Worm (Caenorhabditis elegans) whole organism, L4 larva: Measurements from ENCODE around the gene F40H3.2.

Source experiments
- F10B5.3 ChIP-seq: sonication (generic microtip); optimal IDR thresholded peaks from 2 replicates; lab custom pipeline; 2016; ENCODE audit warnings: mild to moderate bottlenecking, missing genetic modification characterization, missing compliant biosample characterization
- F37D6.2 ChIP-seq: sonication (generic microtip); optimal IDR thresholded peaks from 2 replicates; lab custom pipeline; 2016; ENCODE audit warnings: mild to moderate bottlenecking, missing genetic modification characterization, missing compliant biosample characterization
- R02D3.7 ChIP-seq: fragments of 150-350 bp; sonication (generic microtip); optimal IDR thresholded peaks from 3 replicates; lab custom pipeline; 2014; ENCODE audit warnings: missing biosample characterization, missing genetic modification characterization
- T26A8.4 ChIP-seq: fragments of 200-800 bp; sonication (Bioruptor generic); IDR thresholded peaks from 2 replicates; pipeline ENCODE4 v1.3.6; 2022; ENCODE audit warnings: missing genetic modification characterization, missing compliant biosample characterization
- Y75B8A.6 ChIP-seq: fragments of 200-800 bp; sonication (Bioruptor generic); IDR thresholded peaks from 2 replicates; pipeline ENCODE4 v1.3.6; 2022; ENCODE audit warnings: missing genetic modification reagents, missing genetic modification characterization, missing compliant biosample characterization
- ZK337.2 ChIP-seq: fragments of 200-800 bp; sonication (Bioruptor generic); IDR thresholded peaks from 2 replicates; pipeline ENCODE4 v1.3.6; 2022; ENCODE audit warnings: missing genetic modification reagents, missing genetic modification characterization, missing compliant biosample characterization
- aha-1 ChIP-seq: fragments of 150-350 bp; peaks from one replicate; lab custom pipeline; 2014; ENCODE audit warnings: missing biosample characterization, missing genetic modification characterization
- arid-1 ChIP-seq: fragments of 200-800 bp; sonication (Bioruptor generic); conservative IDR thresholded peaks from 2 replicates; pipeline ENCODE4 v1.3.6; 2022; ENCODE audit warnings: missing genetic modification reagents, missing genetic modification characterization, missing compliant biosample characterization
- ceh-20 ChIP-seq: fragments of 200-800 bp; sonication (Bioruptor generic); IDR thresholded peaks from 2 replicates; pipeline ENCODE4 v1.3.6; 2022; ENCODE audit warnings: missing genetic modification reagents, missing genetic modification characterization, missing compliant biosample characterization
- daf-12 ChIP-seq: fragments of 150-350 bp; optimal IDR thresholded peaks from 2 replicates; lab custom pipeline; 2014; ENCODE audit warnings: missing biosample characterization, missing genetic modification reagents, missing genetic modification characterization
- daf-16 ChIP-seq, 3 experiments: sonication (generic microtip); optimal IDR thresholded peaks; 2 replicates each; lab custom pipeline; 2016 to 2017; ENCODE audit warnings: missing genetic modification characterization in 3 of 3, missing genetic modification reagents in 3 of 3, mild to moderate bottlenecking in 2 of 3, missing compliant biosample characterization in 2 of 3, missing biosample characterization in 1 of 3, moderate library complexity in 1 of 3
- daf-19 ChIP-seq: fragments of 200-800 bp; sonication (Bioruptor generic); conservative IDR thresholded peaks from 2 replicates; pipeline ENCODE4 v1.3.6; 2022; ENCODE audit warnings: missing genetic modification characterization, missing compliant biosample characterization
- dmd-6 ChIP-seq: fragments of 200-800 bp; sonication (Bioruptor generic); IDR thresholded peaks from 2 replicates; pipeline ENCODE4 v1.3.6; 2022; ENCODE audit warnings: missing genetic modification reagents, missing genetic modification characterization, missing compliant biosample characterization
- dmd-8 ChIP-seq: fragments of 200-800 bp; sonication (Bioruptor generic); IDR thresholded peaks from 2 replicates; pipeline ENCODE4 v1.3.6; 2022; ENCODE audit warnings: missing genetic modification characterization, missing compliant biosample characterization
- dpl-1 ChIP-seq: fragments of 150-350 bp; optimal IDR thresholded peaks from 2 replicates; lab custom pipeline; 2014; ENCODE audit warnings: missing biosample characterization, missing genetic modification reagents, missing genetic modification characterization
- fos-1 ChIP-seq: fragments of 150-350 bp; optimal IDR thresholded peaks from 2 replicates; lab custom pipeline; 2014; ENCODE audit warnings: missing biosample characterization, missing genetic modification characterization
- hlh-30 ChIP-seq: sonication (generic microtip); optimal IDR thresholded peaks from 2 replicates; lab custom pipeline; 2017; ENCODE audit warnings: antibody characterized with exemption, mild to moderate bottlenecking, missing genetic modification characterization, missing compliant biosample characterization; ENCODE audit not compliant: insufficient read depth
- lin-1 ChIP-seq: fragments of 200-800 bp; sonication (Bioruptor generic); IDR thresholded peaks from 2 replicates; pipeline ENCODE4 v1.3.6; 2022; ENCODE audit warnings: missing genetic modification reagents, missing genetic modification characterization, missing compliant biosample characterization
- lin-13 ChIP-seq: fragments of 150-350 bp; optimal IDR thresholded peaks from 2 replicates; lab custom pipeline; 2014; ENCODE audit warnings: missing biosample characterization, missing genetic modification reagents, missing genetic modification characterization
- lin-38 ChIP-seq: fragments of 200-800 bp; sonication (Bioruptor generic); IDR thresholded peaks from 2 replicates; pipeline ENCODE4 v1.3.6; 2022; ENCODE audit warnings: missing genetic modification reagents, missing genetic modification characterization, missing compliant biosample characterization
- lin-39 ChIP-seq: fragments of 150-350 bp; optimal IDR thresholded peaks from 2 replicates; lab custom pipeline; 2014; ENCODE audit warnings: missing biosample characterization, missing genetic modification reagents, missing genetic modification characterization
- lir-3 ChIP-seq: sonication (generic microtip); optimal IDR thresholded peaks from 2 replicates; lab custom pipeline; 2016; ENCODE audit warnings: mild to moderate bottlenecking, missing genetic modification characterization, missing compliant biosample characterization
- lsy-2 ChIP-seq, 2 experiments: fragments of 150-350 bp in 1 of 2; sonication (generic microtip) in 1 of 2; optimal IDR thresholded peaks; 2 replicates each; lab custom pipeline; 2014 to 2017; ENCODE audit warnings: missing biosample characterization in 2 of 2, missing genetic modification characterization in 2 of 2
- madf-5 ChIP-seq, 2 experiments: fragments of 200-800 bp; sonication (Bioruptor generic); IDR thresholded peaks; 2 replicates each; pipeline ENCODE4 v1.3.6; 2022; ENCODE audit warnings: missing compliant biosample characterization in 2 of 2, missing genetic modification characterization in 2 of 2
- madf-9 ChIP-seq: fragments of 200-800 bp; sonication (Bioruptor generic); conservative IDR thresholded peaks from 2 replicates; pipeline ENCODE4 v1.3.6; 2022; ENCODE audit warnings: missing genetic modification reagents, missing genetic modification characterization, missing compliant biosample characterization
- mdl-1 ChIP-seq, 2 experiments: fragments of 150-350 bp in 1 of 2; sonication (generic microtip) in 1 of 2; optimal IDR thresholded peaks; 2 replicates each; lab custom pipeline; 2014 to 2017; ENCODE audit warnings: missing biosample characterization in 2 of 2, missing genetic modification characterization in 2 of 2
- mdt-29 ChIP-seq: fragments of 200-800 bp; sonication (Bioruptor generic); IDR thresholded peaks from 2 replicates; pipeline ENCODE4 v1.3.6; 2022; ENCODE audit warnings: missing genetic modification reagents, missing genetic modification characterization, missing compliant biosample characterization
- mep-1 ChIP-seq: fragments of 150-350 bp; sonication (generic microtip); optimal IDR thresholded peaks from 3 replicates; lab custom pipeline; 2014; ENCODE audit warnings: missing biosample characterization, missing genetic modification characterization
- mes-2 ChIP-seq: sonication (generic microtip); optimal IDR thresholded peaks from 2 replicates; lab custom pipeline; 2016; ENCODE audit warnings: missing genotype, mild to moderate bottlenecking, missing genetic modification characterization, missing compliant biosample characterization; ENCODE audit not compliant: poor library complexity, severe bottlenecking
- nhr-11 ChIP-seq: fragments of 150-350 bp; optimal IDR thresholded peaks from 2 replicates; lab custom pipeline; 2014; ENCODE audit warnings: missing biosample characterization, missing genetic modification characterization
- nhr-28 ChIP-seq: fragments of 150-350 bp; optimal IDR thresholded peaks from 2 replicates; lab custom pipeline; 2014; ENCODE audit warnings: missing biosample characterization, missing genetic modification characterization
- nhr-41 ChIP-seq: fragments of 200-800 bp; sonication (Bioruptor generic); IDR thresholded peaks from 2 replicates; pipeline ENCODE4 v1.3.6; 2022; ENCODE audit warnings: missing genetic modification reagents, missing genetic modification characterization, missing compliant biosample characterization
- nhr-6 ChIP-seq: fragments of 150-350 bp; optimal IDR thresholded peaks from 2 replicates; lab custom pipeline; 2014; ENCODE audit warnings: missing biosample characterization, missing genetic modification characterization
- rbr-2 ChIP-seq: sonication (generic microtip); optimal IDR thresholded peaks from 2 replicates; lab custom pipeline; 2016; ENCODE audit warnings: missing genotype, missing genetic modification characterization, missing compliant biosample characterization
- saeg-2 ChIP-seq: fragments of 200-800 bp; sonication (Bioruptor generic); IDR thresholded peaks from 2 replicates; pipeline ENCODE4 v1.3.6; 2022; ENCODE audit warnings: missing genetic modification reagents, missing genetic modification characterization, missing compliant biosample characterization
- unc-130 ChIP-seq: sonication (generic microtip); optimal IDR thresholded peaks from 2 replicates; lab custom pipeline; 2016; ENCODE audit warnings: missing genetic modification reagents, missing genetic modification characterization, missing compliant biosample characterization
- unc-62 ChIP-seq, 3 experiments: fragments of 150-350 bp in 1 of 3; sonication (generic microtip); optimal IDR thresholded peaks in 2 of 3; peaks in 1 of 3; 1 replicate in 1 of 3; 2 replicates in 2 of 3; lab custom pipeline; 2014 to 2017; ENCODE audit warnings: missing biosample characterization in 3 of 3, missing genetic modification characterization in 3 of 3, missing genetic modification reagents in 3 of 3, missing genotype in 1 of 3
- vab-7 ChIP-seq: fragments of 200-800 bp; sonication (Bioruptor generic); IDR thresholded peaks from 2 replicates; pipeline ENCODE4 v1.3.6; 2022; ENCODE audit warnings: missing genetic modification reagents, missing genetic modification characterization, missing compliant biosample characterization
- zfp-3 ChIP-seq: fragments of 200-800 bp; sonication (Bioruptor generic); conservative IDR thresholded peaks from 2 replicates; pipeline ENCODE4 v1.3.6; 2022; ENCODE audit warnings: missing genetic modification reagents, missing genetic modification characterization, missing compliant biosample characterization

Gene F40H3.2

ce11 chrII:6191293-6191692, 17.8 kb downstream of the F40H3.2 start, which contains the start of gene fkh-8:
fkh-8 (minus strand) TSS chrII:6191393.
- TF ChIP-seq unc-130 (GFP tag; lab: Kevin White, UChicago) (no peak), T26A8.4 (GFP tag; lab: Robert Waterston, UW) (no peak), vab-7 (GFP tag; lab: Robert Waterston, UW) (no peak), nhr-28 (tag; lab: Kevin White, UChicago) (no peak), nhr-11 (tag; lab: Kevin White, UChicago) (no peak), lin-1 (GFP tag; lab: Robert Waterston, UW) (no peak), daf-19 (GFP tag; lab: Robert Waterston, UW) (no peak), daf-16 (GFP tag; optimal IDR thresholded peaks at IDR 0.05; lab: Kevin White, UChicago) (no peak), daf-16 (tag; optimal IDR thresholded peaks at IDR 0.05; lab: Kevin White, UChicago) (no peak), ceh-20 (no peak), lin-38 (GFP tag; lab: Robert Waterston, UW) (no peak), dmd-8 (GFP tag; lab: Robert Waterston, UW) (no peak), lin-39 (tag; lab: Kevin White, UChicago) (no peak), saeg-2 (GFP tag; lab: Robert Waterston, UW) (no peak), mdt-29 (no peak), Y75B8A.6 (no peak), nhr-41 (no peak), mdl-1 (tag; optimal IDR thresholded peaks at IDR 0.05; lab: Kevin White, UChicago) (no peak), madf-9 (GFP tag; lab: Robert Waterston, UW) (no peak)
- TF ChIP-seq, all 104 proteins: peak for 0

- TF ChIP-seq lir-3 (tag; lab: Kevin White, UChicago) (no peak), aha-1 (tag; lab: Kevin White, UChicago) (peak; percentile 90), hlh-30 (tag; lab: Kevin White, UChicago) (no peak), dmd-6 (no peak), nhr-41 (no peak)
These were observed 19.0 kb downstream of the F40H3.2 start, which contains the start of gene cpb-2 for ce11 chrII:6192484-6192883. cpb-2 (plus strand) TSS chrII:6192784.

- TF ChIP-seq R02D3.7 (tag; lab: Kevin White, UChicago): no peak
- TF ChIP-seq arid-1: peak; percentile 47; the same call in 1 of the 2 replicates
- TF ChIP-seq dpl-1 (GFP tag; lab: Kevin White, UChicago): peak; percentile 60
- no peak for TF ChIP-seq lin-13 (GFP tag; lab: Kevin White, UChicago)
- no peak for TF ChIP-seq mep-1 (tag; lab: Kevin White, UChicago)
- no peak for TF ChIP-seq zfp-3 (GFP tag; lab: Robert Waterston, UW)
- TF ChIP-seq daf-12 (tag; lab: Kevin White, UChicago): no peak
- TF ChIP-seq F10B5.3 (tag; lab: Kevin White, UChicago): no peak
- TF ChIP-seq F37D6.2 (tag; lab: Kevin White, UChicago): no peak
- TF ChIP-seq unc-62 (GFP tag; optimal IDR thresholded peaks at IDR 0.05 in 1 of 2; lab: Kevin White, UChicago): peak in 1 of 2 experiments; percentile 89
- no peak for TF ChIP-seq unc-62 (tag; optimal IDR thresholded peaks at IDR 0.05; lab: Kevin White, UChicago)
- peak; percentile 12 for TF ChIP-seq nhr-6 (tag; lab: Kevin White, UChicago)
- peak; percentile 86 for TF ChIP-seq hlh-30 (tag; lab: Kevin White, UChicago)
- peak; percentile 1 for TF ChIP-seq rbr-2
- TF ChIP-seq lsy-2 (tag; optimal IDR thresholded peaks at IDR 0.05; lab: Kevin White, UChicago): peak in 1 of 2 experiments; percentile 93
- no peak for TF ChIP-seq ZK337.2
- TF ChIP-seq madf-5 (GFP tag; IDR thresholded peaks at IDR 0.05; lab: Robert Waterston, UW): no peak
- peak; percentile 24; the same call in 1 of the 2 replicates for TF ChIP-seq dmd-6
- peak; percentile 88 for TF ChIP-seq mes-2 (tag; lab: Kevin White, UChicago)
- no peak for TF ChIP-seq fos-1 (tag; lab: Kevin White, UChicago)
These were observed 23.4 kb downstream of the F40H3.2 start, which contains the start of the genes rbmx-2 and C30B5.2 for ce11 chrII:6196875-6197274. rbmx-2 (minus strand) TSS chrII:6196948. C30B5.2 (plus strand) TSS chrII:6197180.
